Worm (Caenorhabditis elegans): ENCODE measurements around the gene git-1.

ce11 chrX:10488763-10489162 is 35.9 kb upstream of the git-1 start, which contains the start of gene C33D3.4:
- TF ChIP-seq M03D4.4 (tag; optimal IDR thresholded peaks at IDR 0.05), result no peak
- TF ChIP-seq lin-13 (tag; optimal IDR thresholded peaks at IDR 0.05), result no peak
- TF ChIP-seq ceh-43 (GFP tag; optimal IDR thresholded peaks at IDR 0.05), result no peak
- no peak for TF ChIP-seq zip-8 (tag; optimal IDR thresholded peaks at IDR 0.05)
